Worm (Caenorhabditis elegans) whole organism, L4 larva: ENCODE measurements around the gene cnk-1.

ENCODE experiments used
- F37D6.2 ChIP-seq: sonication (generic microtip); optimal IDR thresholded peaks from 2 replicates; lab custom pipeline; 2016; ENCODE audit warnings: mild to moderate bottlenecking, missing genetic modification characterization, missing compliant biosample characterization
- F49E8.2 ChIP-seq: sonication (generic microtip); optimal IDR thresholded peaks from 2 replicates; lab custom pipeline; 2016; ENCODE audit warnings: missing compliant biosample characterization, mild to moderate bottlenecking, missing genetic modification characterization, borderline replicate concordance
- T20F7.1 ChIP-seq: fragments of 200-800 bp; sonication (Bioruptor generic); optimal IDR thresholded peaks from 2 replicates; lab custom pipeline; 2018; ENCODE audit warnings: mild to moderate bottlenecking, missing genetic modification characterization, missing compliant biosample characterization
- aly-2 ChIP-seq: sonication (generic microtip); optimal IDR thresholded peaks from 2 replicates; lab custom pipeline; 2018; ENCODE audit warnings: missing biosample characterization, missing genetic modification characterization
- attf-4 ChIP-seq: sonication (generic microtip); optimal IDR thresholded peaks from 3 replicates; lab custom pipeline; 2017; ENCODE audit warnings: missing biosample characterization, missing genetic modification characterization
- ceh-20 ChIP-seq: fragments of 200-800 bp; sonication (Bioruptor generic); IDR thresholded peaks from 2 replicates; pipeline ENCODE4 v1.3.6; 2022; ENCODE audit warnings: missing genetic modification reagents, missing genetic modification characterization, missing compliant biosample characterization
- daf-16 ChIP-seq, 3 experiments: sonication (generic microtip); optimal IDR thresholded peaks; 2 replicates each; lab custom pipeline; 2016 to 2017; ENCODE audit warnings: missing genetic modification characterization in 3 of 3, missing genetic modification reagents in 3 of 3, mild to moderate bottlenecking in 2 of 3, missing compliant biosample characterization in 2 of 3, missing biosample characterization in 1 of 3, moderate library complexity in 1 of 3
- dmd-6 ChIP-seq: fragments of 200-800 bp; sonication (Bioruptor generic); IDR thresholded peaks from 2 replicates; pipeline ENCODE4 v1.3.6; 2022; ENCODE audit warnings: missing genetic modification reagents, missing genetic modification characterization, missing compliant biosample characterization
- dmd-9 ChIP-seq: fragments of 200-800 bp; sonication (Bioruptor generic); IDR thresholded peaks from 2 replicates; pipeline ENCODE4 v1.3.6; 2022; ENCODE audit warnings: missing genetic modification reagents, missing genetic modification characterization, missing compliant biosample characterization
- dpl-1 ChIP-seq: fragments of 150-350 bp; optimal IDR thresholded peaks from 2 replicates; lab custom pipeline; 2014; ENCODE audit warnings: missing biosample characterization, missing genetic modification reagents, missing genetic modification characterization
- dve-1 ChIP-seq: sonication (generic microtip); optimal IDR thresholded peaks from 2 replicates; lab custom pipeline; 2017; ENCODE audit warnings: antibody characterized with exemption, mild to moderate bottlenecking, missing genetic modification characterization, missing compliant biosample characterization; ENCODE audit not compliant: insufficient read depth
- egl-43 ChIP-seq: fragments of 200-800 bp; sonication (Bioruptor generic); IDR thresholded peaks from 2 replicates; pipeline ENCODE4 v1.3.6; 2022; ENCODE audit warnings: missing genetic modification reagents, missing genetic modification characterization, missing compliant biosample characterization
- fkh-10 ChIP-seq: fragments of 150-350 bp; optimal IDR thresholded peaks from 2 replicates; lab custom pipeline; 2014; ENCODE audit warnings: missing biosample characterization, missing genetic modification reagents, missing genetic modification characterization
- hlh-30 ChIP-seq: sonication (generic microtip); optimal IDR thresholded peaks from 2 replicates; lab custom pipeline; 2017; ENCODE audit warnings: antibody characterized with exemption, mild to moderate bottlenecking, missing genetic modification characterization, missing compliant biosample characterization; ENCODE audit not compliant: insufficient read depth
- lim-7 ChIP-seq: fragments of 200-800 bp; sonication (Bioruptor generic); IDR thresholded peaks from 2 replicates; pipeline ENCODE4 v1.3.6; 2022; ENCODE audit warnings: missing genetic modification characterization, missing compliant biosample characterization
- lin-1 ChIP-seq: fragments of 200-800 bp; sonication (Bioruptor generic); IDR thresholded peaks from 2 replicates; pipeline ENCODE4 v1.3.6; 2022; ENCODE audit warnings: missing genetic modification reagents, missing genetic modification characterization, missing compliant biosample characterization
- lin-29 ChIP-seq: fragments of 200-800 bp; sonication (Bioruptor generic); IDR thresholded peaks from 2 replicates; pipeline ENCODE4 v1.3.6; 2022; ENCODE audit warnings: missing genetic modification reagents, missing genetic modification characterization, missing compliant biosample characterization
- lsy-2 ChIP-seq, 2 experiments: fragments of 150-350 bp in 1 of 2; sonication (generic microtip) in 1 of 2; optimal IDR thresholded peaks; 2 replicates each; lab custom pipeline; 2014 to 2017; ENCODE audit warnings: missing biosample characterization in 2 of 2, missing genetic modification characterization in 2 of 2
- madf-9 ChIP-seq: fragments of 200-800 bp; sonication (Bioruptor generic); conservative IDR thresholded peaks from 2 replicates; pipeline ENCODE4 v1.3.6; 2022; ENCODE audit warnings: missing genetic modification reagents, missing genetic modification characterization, missing compliant biosample characterization
- mdl-1 ChIP-seq, 2 experiments: fragments of 150-350 bp in 1 of 2; sonication (generic microtip) in 1 of 2; optimal IDR thresholded peaks; 2 replicates each; lab custom pipeline; 2014 to 2017; ENCODE audit warnings: missing biosample characterization in 2 of 2, missing genetic modification characterization in 2 of 2
- mxl-3 ChIP-seq: fragments of 200-800 bp; sonication (Bioruptor generic); optimal IDR thresholded peaks from 2 replicates; lab custom pipeline; 2018; ENCODE audit warnings: mild to moderate bottlenecking, missing genetic modification characterization, missing compliant biosample characterization
- nhr-111 ChIP-seq: fragments of 200-800 bp; sonication (Bioruptor generic); optimal IDR thresholded peaks from 2 replicates; lab custom pipeline; 2018; ENCODE audit warnings: mild to moderate bottlenecking, missing genetic modification characterization, missing compliant biosample characterization
- nhr-28 ChIP-seq: fragments of 150-350 bp; optimal IDR thresholded peaks from 2 replicates; lab custom pipeline; 2014; ENCODE audit warnings: missing biosample characterization, missing genetic modification characterization
- nhr-48 ChIP-seq: sonication (generic microtip); optimal IDR thresholded peaks from 2 replicates; lab custom pipeline; 2016; ENCODE audit warnings: mild to moderate bottlenecking, missing genetic modification characterization, missing compliant biosample characterization
- nhr-76 ChIP-seq: fragments of 150-350 bp; optimal IDR thresholded peaks from 2 replicates; lab custom pipeline; 2014; ENCODE audit warnings: missing biosample characterization, missing genetic modification characterization
- php-3 ChIP-seq: fragments of 200-800 bp; sonication (Bioruptor generic); IDR thresholded peaks from 2 replicates; pipeline ENCODE4 v1.3.6; 2022; ENCODE audit warnings: missing genetic modification reagents, missing genetic modification characterization, missing compliant biosample characterization
- pqm-1 ChIP-seq: sonication (generic microtip); optimal IDR thresholded peaks from 2 replicates; lab custom pipeline; 2017; ENCODE audit warnings: missing biosample characterization, missing genetic modification characterization
- spr-1 ChIP-seq: sonication (generic microtip); optimal IDR thresholded peaks from 2 replicates; lab custom pipeline; 2016; ENCODE audit warnings: mild to moderate bottlenecking, missing genetic modification characterization, missing compliant biosample characterization
- unc-130 ChIP-seq: sonication (generic microtip); optimal IDR thresholded peaks from 2 replicates; lab custom pipeline; 2016; ENCODE audit warnings: missing genetic modification reagents, missing genetic modification characterization, missing compliant biosample characterization
- unc-62 ChIP-seq, 3 experiments: fragments of 150-350 bp in 1 of 3; sonication (generic microtip); optimal IDR thresholded peaks in 2 of 3; peaks in 1 of 3; 1 replicate in 1 of 3; 2 replicates in 2 of 3; lab custom pipeline; 2014 to 2017; ENCODE audit warnings: missing biosample characterization in 3 of 3, missing genetic modification characterization in 3 of 3, missing genetic modification reagents in 3 of 3, missing genotype in 1 of 3

cnk-1 gene

ce11 chrIII:10294837-10295236 is 23.8 kb downstream of the cnk-1 start, which contains the start of gene vglu-2:
Gene vglu-2 (plus strand): TSS chrIII:10295137.
- TF ChIP-seq unc-130 (GFP tag; lab: Kevin White, UChicago), result no peak
- TF ChIP-seq madf-9, result no peak
- TF ChIP-seq mxl-3 (GFP tag; lab: Kevin White, UChicago), result no peak
- no peak for TF ChIP-seq dpl-1
- no peak for TF ChIP-seq nhr-76 (tag; lab: Kevin White, UChicago)
- no peak for TF ChIP-seq F49E8.2 (tag; lab: Kevin White, UChicago)
- TF ChIP-seq attf-4 (tag; lab: Kevin White, UChicago), result no peak
- TF ChIP-seq nhr-111 (GFP tag; lab: Kevin White, UChicago), result no peak
- no peak for TF ChIP-seq nhr-48 (tag; lab: Kevin White, UChicago)
- TF ChIP-seq T20F7.1 (GFP tag; lab: Kevin White, UChicago), result no peak
- no peak for TF ChIP-seq egl-43
- no peak for TF ChIP-seq mdl-1 (tag; optimal IDR thresholded peaks at IDR 0.05; lab: Kevin White, UChicago)
- no peak for TF ChIP-seq hlh-30 (tag; lab: Kevin White, UChicago)
- TF ChIP-seq fkh-10, result no peak
- TF ChIP-seq lin-29 (GFP tag; lab: Robert Waterston, UW), result no peak
- TF ChIP-seq aly-2, result no peak

DNA sequence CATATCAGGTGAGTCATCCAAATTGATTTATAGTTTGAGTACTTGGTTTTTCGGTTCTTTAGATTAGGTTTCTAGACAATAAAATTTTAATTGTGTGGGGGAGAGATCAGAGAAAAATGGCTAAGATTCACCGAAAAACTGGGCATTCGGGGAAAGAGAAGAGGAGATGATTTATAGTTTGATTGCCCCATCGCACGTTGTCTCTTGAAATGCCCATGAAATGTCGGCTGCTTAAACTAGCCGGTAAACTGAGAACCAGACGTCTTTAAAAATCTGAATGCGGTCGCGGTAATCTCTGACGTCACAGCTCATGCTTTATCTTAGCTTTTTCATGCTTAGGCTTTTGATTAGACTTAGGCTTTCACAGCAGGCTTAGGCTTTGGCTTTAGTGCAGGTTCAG is 25.8 kb downstream of the cnk-1 start:
- TF ChIP-seq php-3 (GFP tag; lab: Robert Waterston, UW) (peak; percentile 23; the same call in 1 of the 2 replicates), unc-62 (GFP tag; optimal IDR thresholded peaks at IDR 0.05 in 1 of 2; lab: Kevin White, UChicago) (peak in 1 of 2 experiments; percentile 72), unc-62 (tag; optimal IDR thresholded peaks at IDR 0.05; lab: Kevin White, UChicago) (no peak), ceh-20 (0 out of 2 replicates have a peak, but pooled peaks have one; percentile 12), lin-1 (GFP tag; lab: Robert Waterston, UW) (no peak)

ce11 chrIII:10300078-10300477 is 29.0 kb downstream of the cnk-1 start, which contains the start of gene vglu-3:
Gene vglu-3 (plus strand): TSS chrIII:10300378.
- TF ChIP-seq unc-62 (GFP tag; optimal IDR thresholded peaks at IDR 0.05 in 1 of 2; lab: Kevin White, UChicago) (peak in 1 of 2 experiments; percentile 72), unc-62 (tag; optimal IDR thresholded peaks at IDR 0.05; lab: Kevin White, UChicago) (no peak), fkh-10 (no peak), F49E8.2 (tag; lab: Kevin White, UChicago) (no peak), lsy-2 (tag; optimal IDR thresholded peaks at IDR 0.05; lab: Kevin White, UChicago) (no peak), daf-16 (GFP tag; optimal IDR thresholded peaks at IDR 0.05; lab: Kevin White, UChicago) (no peak), daf-16 (tag; optimal IDR thresholded peaks at IDR 0.05; lab: Kevin White, UChicago) (no peak)

DNA sequence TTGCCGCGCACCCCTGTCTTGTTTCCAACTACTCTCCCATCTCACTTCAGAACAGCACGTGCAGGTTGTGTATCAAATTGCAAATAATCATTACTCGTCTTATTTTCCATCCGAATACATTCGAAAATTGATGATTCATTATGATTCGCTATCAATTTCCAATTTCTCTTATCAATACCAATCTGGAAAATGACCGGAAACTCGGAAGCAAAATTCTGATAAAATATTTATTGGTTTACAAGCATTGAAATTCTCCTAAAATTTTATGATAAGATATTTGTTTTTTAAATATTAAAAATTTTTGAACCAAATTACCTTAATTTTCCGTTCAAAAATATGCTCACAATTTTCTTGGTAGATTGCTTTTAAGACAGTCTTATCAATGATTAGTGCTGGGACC is 34.2 kb downstream of the cnk-1 start:
- no peak for TF ChIP-seq dmd-9 (GFP tag; lab: Robert Waterston, UW)
- TF ChIP-seq dve-1 (tag; lab: Kevin White, UChicago), result no peak
- peak; percentile 21; the same call in 1 of the 2 replicates for TF ChIP-seq dmd-6 (GFP tag; lab: Robert Waterston, UW)
- TF ChIP-seq nhr-28 (tag; lab: Kevin White, UChicago), result peak; percentile 34
- 0 out of 2 replicates have a peak, but pooled peaks have one; percentile 33 for TF ChIP-seq lin-1 (GFP tag; lab: Robert Waterston, UW)
- TF ChIP-seq pqm-1 (tag; lab: Kevin White, UChicago), result peak; percentile 58
- 0 out of 2 replicates have a peak, but pooled peaks have one; percentile 39 for TF ChIP-seq php-3 (GFP tag; lab: Robert Waterston, UW)

DNA sequence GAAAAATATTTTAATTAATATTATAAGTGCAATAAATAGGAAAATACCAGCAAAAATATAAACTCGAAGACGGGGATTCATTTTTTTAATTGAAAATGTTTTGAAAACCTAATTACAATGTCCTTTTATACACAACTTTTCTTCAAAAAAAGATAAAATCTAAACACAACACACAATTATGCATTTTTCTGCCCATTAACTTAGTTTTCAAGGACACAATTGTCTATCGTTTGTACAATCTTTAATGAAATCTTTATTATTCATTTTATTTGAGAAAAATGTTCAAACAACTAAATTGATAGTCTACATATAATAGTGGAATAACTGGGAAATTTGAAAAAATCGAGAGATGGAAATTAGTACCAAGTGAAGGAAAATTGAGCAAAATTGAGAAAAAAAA is 35.0 kb downstream of the cnk-1 start, which contains the start of gene T07A5.1:
Gene T07A5.1, minus strand, starts transcription at position 149 of the 400 bp plus-strand sequence.
- TF ChIP-seq F37D6.2, result no peak
- no peak for TF ChIP-seq lim-7
- no peak for TF ChIP-seq spr-1
